Worm (Caenorhabditis elegans) whole organism, L2 larva: Measurements from ENCODE around the gene him-14.

ENCODE experiments used
- R02D3.7 ChIP-seq: fragments of 150-350 bp; optimal IDR thresholded peaks from 2 replicates; lab custom pipeline; 2014; ENCODE audit warnings: missing biosample characterization, missing genetic modification characterization
- ama-1 ChIP-seq: fragments of 150-350 bp; optimal IDR thresholded peaks from 2 replicates; lab custom pipeline; 2018; ENCODE audit warnings: inconsistent platforms
- ceh-82 ChIP-seq: fragments of 150-350 bp; optimal IDR thresholded peaks from 2 replicates; lab custom pipeline; 2014; ENCODE audit warnings: missing biosample characterization, missing genetic modification characterization
- elt-1 ChIP-seq: fragments of 150-350 bp; optimal IDR thresholded peaks from 2 replicates; lab custom pipeline; 2014; ENCODE audit warnings: missing biosample characterization, missing genetic modification characterization
- lsy-2 ChIP-seq, 2 experiments: fragments of 150-350 bp in 1 of 2; sonication (generic microtip) in 1 of 2; optimal IDR thresholded peaks; 2 replicates each; lab custom pipeline; 2014 to 2017; ENCODE audit warnings: missing biosample characterization in 2 of 2, missing genetic modification characterization in 2 of 2
- nhr-12 ChIP-seq: fragments of 150-350 bp; optimal IDR thresholded peaks from 2 replicates; lab custom pipeline; 2014; ENCODE audit warnings: missing biosample characterization, missing genetic modification characterization
- nhr-237 ChIP-seq: fragments of 150-350 bp; optimal IDR thresholded peaks from 2 replicates; lab custom pipeline; 2014; ENCODE audit warnings: missing biosample characterization, missing genetic modification characterization
- nhr-77 ChIP-seq: fragments of 150-350 bp; optimal IDR thresholded peaks from 2 replicates; lab custom pipeline; 2014; ENCODE audit warnings: missing biosample characterization, missing genetic modification characterization
- ztf-1 ChIP-seq: fragments of 200-800 bp; sonication (Bioruptor generic); conservative IDR thresholded peaks from 2 replicates; pipeline ENCODE4 v1.3.6; 2022; ENCODE audit warnings: missing genetic modification characterization, missing compliant biosample characterization

- TF ChIP-seq nhr-237 (tag; lab: Kevin White, UChicago) (no peak), lsy-2 (tag; optimal IDR thresholded peaks at IDR 0.05; lab: Kevin White, UChicago) (no peak), ama-1 (lab: Kevin White, UChicago) (no peak), ztf-1 (GFP tag; lab: Robert Waterston, UW) (no peak), nhr-12 (tag; lab: Kevin White, UChicago) (no peak), nhr-77 (tag; lab: Kevin White, UChicago) (no peak), ceh-82 (no peak), elt-1 (tag; lab: Kevin White, UChicago) (no peak), R02D3.7 (no peak)
These were observed 32.0 kb downstream of the him-14 start, which contains the start of gene cin-4 for ce11 chrII:7037659-7038342.
